Fruit fly (Drosophila melanogaster): ENCODE measurements around the gene CG3088.

CG3088 gene

DNA sequence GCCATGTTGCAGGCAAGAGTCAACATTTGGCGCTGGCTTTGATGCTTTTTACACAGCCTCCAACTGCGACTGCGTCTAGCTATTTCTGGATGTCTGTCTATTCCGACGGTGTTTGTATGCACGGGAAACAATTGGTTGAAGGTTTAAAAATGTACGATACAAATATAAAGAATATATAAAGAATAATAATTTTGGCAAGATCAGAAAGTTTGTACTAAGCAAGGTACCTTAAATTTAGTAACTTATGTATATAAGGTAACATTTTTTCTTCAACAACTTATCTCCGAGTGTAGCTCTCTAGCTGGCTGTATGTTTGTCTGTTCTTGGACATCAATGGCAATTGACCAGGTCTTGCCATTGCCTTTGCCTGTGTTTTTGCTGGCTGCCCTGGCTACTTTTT is 34.3 kb downstream of the CG3088 start:
- peak; percentile 31 for TF ChIP-seq CG8159 (tag; optimal IDR thresholded peaks at IDR 0.05)
- TF ChIP-seq Pif1A (GFP tag; optimal IDR thresholded peaks at IDR 0.05): peak; percentile 56
- TF ChIP-seq CG34367 (tag; optimal IDR thresholded peaks at IDR 0.05): no peak
- TF ChIP-seq gl (tag; optimal IDR thresholded peaks at IDR 0.05): no peak
- peak; percentile 89 for TF ChIP-seq CG14655 (GFP tag; optimal IDR thresholded peaks at IDR 0.05)
- peak; percentile 87 for TF ChIP-seq CG4496 (GFP tag; IDR thresholded peaks at IDR 0.05)
- TF ChIP-seq Pif1B (GFP tag; optimal IDR thresholded peaks at IDR 0.05): peak; percentile 66
- TF ChIP-seq fd96Ca (GFP tag; IDR thresholded peaks at IDR 0.05): peak; percentile 71; the same call in 2 of the 3 replicates
- no peak for TF ChIP-seq EcR (GFP tag; optimal IDR thresholded peaks at IDR 0.05)
- TF ChIP-seq CG32121 (GFP tag; IDR thresholded peaks at IDR 0.05): peak; percentile 88
- peak; percentile 43 for TF ChIP-seq rn (GFP tag; IDR thresholded peaks at IDR 0.05)
- peak; percentile 70 for TF ChIP-seq CG9948 (tag; optimal IDR thresholded peaks at IDR 0.05)
- TF ChIP-seq CG13204 (GFP tag; optimal IDR thresholded peaks at IDR 0.05): no peak
- TF ChIP-seq Snoo (tag; optimal IDR thresholded peaks at IDR 0.05): no peak
- peak; percentile 89 for TF ChIP-seq CG8301 (tag; optimal IDR thresholded peaks at IDR 0.05)
- peak; percentile 51 for TF ChIP-seq CG17806 (tag; optimal IDR thresholded peaks at IDR 0.05)
- TF ChIP-seq CG15710 (tag; optimal IDR thresholded peaks at IDR 0.05): peak; percentile 29
- TF ChIP-seq D1 (tag; optimal IDR thresholded peaks at IDR 0.05): peak; percentile 12
- TF ChIP-seq Ets98B (GFP tag; IDR thresholded peaks at IDR 0.05): peak; percentile 88
- 0 out of 2 replicates have a peak, but pooled peaks have one; percentile 25 for TF ChIP-seq CG12605 (GFP tag; IDR thresholded peaks at IDR 0.05)
- peak; percentile 20; the same call in 1 of the 2 replicates for TF ChIP-seq CG10348 (GFP tag; IDR thresholded peaks at IDR 0.05)

DNA sequence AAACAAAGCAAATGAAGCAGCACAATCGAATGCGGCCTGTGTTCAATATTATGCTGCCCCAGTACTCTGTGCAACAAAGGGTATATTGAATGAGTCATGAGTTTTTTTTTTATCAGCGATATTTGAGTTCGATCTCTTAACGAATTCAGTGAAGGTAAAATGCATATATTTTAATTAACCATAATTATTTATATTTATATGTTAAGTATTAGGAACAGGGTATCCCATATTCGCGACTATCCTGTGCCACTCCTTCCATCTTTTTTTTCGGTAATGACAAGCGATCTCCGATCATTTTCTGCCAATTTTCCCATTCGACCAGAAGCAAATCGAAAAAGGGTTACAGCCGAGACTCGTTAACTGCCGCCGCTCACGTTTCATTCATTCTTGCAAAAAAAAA is 42.1 kb downstream of the CG3088 start:
- TF ChIP-seq fd96Ca (GFP tag; IDR thresholded peaks at IDR 0.05): 0 out of 3 replicates have a peak, but pooled peaks have one; percentile 5
- TF ChIP-seq CG9948 (tag; optimal IDR thresholded peaks at IDR 0.05): no peak
- no peak for TF ChIP-seq Snoo (tag; optimal IDR thresholded peaks at IDR 0.05)
- peak; percentile 55; the same call in 1 of the 2 replicates for TF ChIP-seq CG32121 (GFP tag; IDR thresholded peaks at IDR 0.05)
- no peak for TF ChIP-seq CG14655 (GFP tag; optimal IDR thresholded peaks at IDR 0.05)
- TF ChIP-seq EcR (GFP tag; optimal IDR thresholded peaks at IDR 0.05): no peak
- TF ChIP-seq gl (tag; optimal IDR thresholded peaks at IDR 0.05): no peak
- no peak for TF ChIP-seq Pif1A (GFP tag; optimal IDR thresholded peaks at IDR 0.05)
- no peak for TF ChIP-seq CG13204 (GFP tag; optimal IDR thresholded peaks at IDR 0.05)
- no peak for TF ChIP-seq CG17806 (tag; optimal IDR thresholded peaks at IDR 0.05)
- no peak for TF ChIP-seq CG34367 (tag; optimal IDR thresholded peaks at IDR 0.05)
- no peak for TF ChIP-seq CG10348 (GFP tag; IDR thresholded peaks at IDR 0.05)
- no peak for TF ChIP-seq Ets98B (GFP tag; IDR thresholded peaks at IDR 0.05)
- TF ChIP-seq CG4496 (GFP tag; IDR thresholded peaks at IDR 0.05): 0 out of 3 replicates have a peak, but pooled peaks have one; percentile 32
- TF ChIP-seq rn (GFP tag; IDR thresholded peaks at IDR 0.05): no peak
- no peak for TF ChIP-seq Pif1B (GFP tag; optimal IDR thresholded peaks at IDR 0.05)
- TF ChIP-seq CG15710 (tag; optimal IDR thresholded peaks at IDR 0.05): no peak
- TF ChIP-seq CG12605 (GFP tag; IDR thresholded peaks at IDR 0.05): no peak

DNA sequence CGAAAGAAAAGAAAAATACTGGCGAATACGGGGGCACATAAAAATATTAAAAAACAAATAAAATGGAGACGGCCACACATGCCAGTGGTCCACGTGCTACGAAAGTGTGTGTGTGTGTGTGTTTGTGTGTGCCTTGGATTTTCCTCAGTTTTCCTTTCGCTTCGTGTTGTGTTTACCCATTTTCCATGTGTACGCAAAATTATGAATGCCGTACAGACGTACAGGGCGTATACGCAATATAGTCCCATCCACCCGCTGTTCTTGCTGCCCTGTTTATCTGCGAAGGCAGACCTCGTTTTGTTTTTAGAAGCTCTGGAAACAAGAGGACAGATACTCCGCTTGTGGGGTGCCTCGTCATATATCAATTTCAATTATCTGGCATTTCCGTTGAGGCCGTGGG is 44.5 kb downstream of the CG3088 start:
- no peak for TF ChIP-seq CG14655 (GFP tag; optimal IDR thresholded peaks at IDR 0.05)
- TF ChIP-seq Pif1B (GFP tag; optimal IDR thresholded peaks at IDR 0.05): no peak
- TF ChIP-seq Pif1A (GFP tag; optimal IDR thresholded peaks at IDR 0.05): no peak
- TF ChIP-seq rn (GFP tag; IDR thresholded peaks at IDR 0.05): no peak
- no peak for TF ChIP-seq CG32121 (GFP tag; IDR thresholded peaks at IDR 0.05)

DNA sequence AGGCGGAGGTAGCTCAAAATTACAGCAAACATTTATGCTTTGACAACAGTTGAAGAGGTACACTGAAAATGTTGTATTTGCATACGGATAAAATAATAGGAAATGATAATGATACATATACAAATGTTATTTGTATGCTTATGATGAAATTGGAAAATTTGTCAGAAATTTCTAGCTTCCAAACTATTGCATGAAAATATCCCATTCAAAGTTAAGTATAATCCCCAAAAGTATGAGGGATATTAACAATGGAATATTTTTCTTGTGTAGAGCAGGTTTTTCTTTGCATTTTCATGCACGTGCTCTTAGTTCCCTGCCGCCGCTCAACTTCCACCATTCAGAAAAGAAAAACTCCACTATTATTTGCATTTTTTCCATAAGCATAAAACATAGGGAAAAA is 46.1 kb downstream of the CG3088 start:
- TF ChIP-seq CG12605 (GFP tag; IDR thresholded peaks at IDR 0.05) (no peak), CG8159 (tag; optimal IDR thresholded peaks at IDR 0.05) (no peak), CG10348 (GFP tag; IDR thresholded peaks at IDR 0.05) (no peak), CG15710 (tag; optimal IDR thresholded peaks at IDR 0.05) (no peak), CG32121 (GFP tag; IDR thresholded peaks at IDR 0.05) (no peak), CG8301 (tag; optimal IDR thresholded peaks at IDR 0.05) (no peak), CG13204 (GFP tag; optimal IDR thresholded peaks at IDR 0.05) (no peak), rn (GFP tag; IDR thresholded peaks at IDR 0.05) (no peak), CG17806 (tag; optimal IDR thresholded peaks at IDR 0.05) (no peak), fd96Ca (GFP tag; IDR thresholded peaks at IDR 0.05) (no peak), Ets98B (GFP tag; IDR thresholded peaks at IDR 0.05) (no peak), gl (tag; optimal IDR thresholded peaks at IDR 0.05) (no peak), D1 (tag; optimal IDR thresholded peaks at IDR 0.05) (no peak), CG14655 (GFP tag; optimal IDR thresholded peaks at IDR 0.05) (no peak), CG4496 (GFP tag; IDR thresholded peaks at IDR 0.05) (no peak), EcR (GFP tag; optimal IDR thresholded peaks at IDR 0.05) (no peak), CG9948 (tag; optimal IDR thresholded peaks at IDR 0.05) (no peak), CG34367 (tag; optimal IDR thresholded peaks at IDR 0.05) (no peak), Snoo (tag; optimal IDR thresholded peaks at IDR 0.05) (no peak)

DNA sequence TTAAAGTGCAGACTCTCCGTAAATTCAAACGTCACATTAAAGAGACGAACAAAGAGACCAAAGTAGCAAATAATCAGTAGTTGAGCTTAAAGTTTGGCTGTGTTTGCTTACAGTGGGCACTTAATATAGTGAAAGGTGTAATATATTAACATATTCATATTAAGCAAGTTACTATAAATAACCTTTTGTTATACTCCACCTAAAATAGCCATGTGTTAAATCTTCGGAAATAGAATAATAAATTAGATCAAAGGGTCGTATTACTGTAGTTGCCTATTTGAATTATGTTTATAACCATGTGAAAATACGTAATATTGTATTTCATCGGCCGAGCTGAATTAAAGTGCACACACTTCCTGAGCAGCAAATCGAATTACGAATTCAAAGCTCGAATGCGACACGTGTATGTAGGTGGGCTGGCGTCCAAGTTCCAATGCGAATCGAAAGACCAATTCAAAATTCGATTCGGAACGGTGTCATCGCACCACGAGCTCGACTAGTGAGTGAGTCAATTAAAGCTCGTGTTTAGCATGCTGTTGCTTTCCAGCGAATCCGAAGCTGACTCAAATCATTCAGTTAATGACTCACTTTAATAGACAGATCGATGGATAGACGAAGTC is 48.8 kb downstream of the CG3088 start:
- TF ChIP-seq CG14655 (GFP tag; optimal IDR thresholded peaks at IDR 0.05): no peak
- no peak for TF ChIP-seq CG8159 (tag; optimal IDR thresholded peaks at IDR 0.05)
- TF ChIP-seq D1 (tag; optimal IDR thresholded peaks at IDR 0.05): no peak
- no peak for TF ChIP-seq CG10348 (GFP tag; IDR thresholded peaks at IDR 0.05)
- TF ChIP-seq CG9948 (tag; optimal IDR thresholded peaks at IDR 0.05): no peak
- TF ChIP-seq fd96Ca (GFP tag; IDR thresholded peaks at IDR 0.05): no peak
- peak; percentile 14; the same call in 1 of the 3 replicates for TF ChIP-seq CG4496 (GFP tag; IDR thresholded peaks at IDR 0.05)

Measured in whole organism, pupa.